Fruit fly (Drosophila melanogaster) whole organism, prepupa: Measurements from ENCODE around the gene cpo.

Experiments used
- Blimp-1 ChIP-seq: fragments of 200-800 bp; sonication (Bioruptor generic); optimal IDR thresholded peaks from 3 replicates; lab custom pipeline; 2017; ENCODE audit warnings: missing biosample characterization, missing genetic modification characterization, mild to moderate bottlenecking, moderate library complexity, missing genetic modification reagents
- CG10631 ChIP-seq: fragments of 200-800 bp; sonication (Bioruptor generic); optimal IDR thresholded peaks from 2 replicates; lab custom pipeline; 2016; ENCODE audit warnings: missing biosample characterization, missing genetic modification characterization
- CG11294 ChIP-seq: fragments of 200-800 bp; sonication (Bioruptor generic); IDR thresholded peaks from 2 replicates; pipeline ENCODE4 v1.3.6; 2022; ENCODE audit warnings: missing biosample characterization, missing genetic modification characterization
- CG15336 ChIP-seq: fragments of 200-800 bp; sonication (Bioruptor generic); IDR thresholded peaks from 2 replicates; pipeline ENCODE4 v1.3.6; 2022; ENCODE audit warnings: missing biosample characterization, missing genetic modification characterization
- CG1621 ChIP-seq: fragments of 200-800 bp; sonication (Bioruptor generic); optimal IDR thresholded peaks from 3 replicates; lab custom pipeline; 2018; ENCODE audit warnings: missing biosample characterization, mild to moderate bottlenecking, missing genetic modification characterization
- CG16779 ChIP-seq: fragments of 200-800 bp; sonication (Bioruptor generic); optimal IDR thresholded peaks from 3 replicates; lab custom pipeline; 2017; ENCODE audit warnings: missing biosample characterization, mild to moderate bottlenecking, missing genetic modification characterization
- CG3032 ChIP-seq: fragments of 200-800 bp; optimal IDR thresholded peaks from 2 replicates; lab custom pipeline; 2019; ENCODE audit warnings: missing biosample characterization, mild to moderate bottlenecking, missing genetic modification characterization, moderate library complexity
- CG31627 ChIP-seq: fragments of 200-800 bp; sonication (Bioruptor generic); optimal IDR thresholded peaks from 3 replicates; lab custom pipeline; 2016; ENCODE audit warnings: missing biosample characterization, missing genetic modification characterization
- CG32006 ChIP-seq: fragments of 200-800 bp; sonication (Bioruptor generic); optimal IDR thresholded peaks from 3 replicates; lab custom pipeline; 2017; ENCODE audit warnings: missing biosample characterization, mild to moderate bottlenecking, missing genetic modification characterization
- CG34406 ChIP-seq: fragments of 200-800 bp; sonication (Bioruptor generic); optimal IDR thresholded peaks from 3 replicates; lab custom pipeline; 2016; ENCODE audit warnings: missing biosample characterization, missing genetic modification characterization
- CG3919 ChIP-seq: fragments of 200-800 bp; sonication (Bioruptor generic); optimal IDR thresholded peaks from 3 replicates; lab custom pipeline; 2016; ENCODE audit warnings: missing biosample characterization, missing genetic modification characterization
- CG4318 ChIP-seq: fragments of 200-800 bp; sonication (Bioruptor generic); optimal IDR thresholded peaks from 3 replicates; lab custom pipeline; 2017; ENCODE audit warnings: missing biosample characterization, mild to moderate bottlenecking, missing genetic modification characterization
- CG6163 ChIP-seq: fragments of 200-800 bp; sonication (Bioruptor generic); IDR thresholded peaks from 3 replicates; pipeline ENCODE4 v1.3.6; 2022; ENCODE audit warnings: missing biosample characterization, missing genetic modification characterization
- CG6276 ChIP-seq: fragments of 200-800 bp; sonication (Bioruptor generic); optimal IDR thresholded peaks from 2 replicates; lab custom pipeline; 2017; ENCODE audit warnings: missing biosample characterization, mild to moderate bottlenecking, missing genetic modification characterization
- CG6808 ChIP-seq: fragments of 200-800 bp; sonication (Bioruptor generic); optimal IDR thresholded peaks from 3 replicates; lab custom pipeline; 2017; ENCODE audit warnings: missing biosample characterization, missing genetic modification characterization, mild to moderate bottlenecking, moderate library complexity, missing genetic modification reagents
- CG7368 ChIP-seq: fragments of 200-800 bp; sonication (Bioruptor generic); optimal IDR thresholded peaks from 3 replicates; lab custom pipeline; 2016; ENCODE audit warnings: missing biosample characterization, missing genetic modification characterization
- CG8119 ChIP-seq: fragments of 200-800 bp; sonication (Bioruptor generic); IDR thresholded peaks from 3 replicates; pipeline ENCODE4 v1.3.6; 2022; ENCODE audit warnings: missing biosample characterization, missing genetic modification characterization
- CG8632 ChIP-seq: fragments of 200-800 bp; sonication (Bioruptor generic); optimal IDR thresholded peaks from 3 replicates; lab custom pipeline; 2016; ENCODE audit warnings: missing biosample characterization, missing genetic modification characterization
- Eip75B ChIP-seq: fragments of 200-800 bp; sonication (Bioruptor generic); optimal IDR thresholded peaks from 3 replicates; lab custom pipeline; 2016; ENCODE audit warnings: missing biosample characterization, missing genetic modification characterization
- Eip78C ChIP-seq: fragments of 200-800 bp; sonication (Bioruptor generic); peaks from one replicate; lab custom pipeline; 2016; ENCODE audit warnings: missing biosample characterization, missing genetic modification characterization
- Eip93F ChIP-seq: fragments of 200-800 bp; sonication (Bioruptor generic); optimal IDR thresholded peaks from 2 replicates; lab custom pipeline; 2016; ENCODE audit warnings: missing biosample characterization, mild to moderate bottlenecking, missing genetic modification characterization
- Ets21C ChIP-seq: fragments of 200-800 bp; sonication (Bioruptor generic); optimal IDR thresholded peaks from 3 replicates; lab custom pipeline; 2016; ENCODE audit warnings: missing biosample characterization, missing genetic modification characterization
- Ets96B ChIP-seq: fragments of 200-800 bp; optimal IDR thresholded peaks from 2 replicates; lab custom pipeline; 2019; ENCODE audit warnings: missing biosample characterization, mild to moderate bottlenecking, missing genetic modification characterization, moderate library complexity
- Gug ChIP-seq: fragments of 200-800 bp; sonication (Bioruptor generic); IDR thresholded peaks from 2 replicates; pipeline ENCODE4 v1.3.6; 2022; ENCODE audit warnings: missing biosample characterization, missing genetic modification characterization
- Hr38 ChIP-seq: sonication (Bioruptor generic); optimal IDR thresholded peaks from 2 replicates; lab custom pipeline; 2016; ENCODE audit warnings: missing biosample characterization, missing genetic modification characterization
- Hr39 ChIP-seq: fragments of 200-800 bp; sonication (Bioruptor generic); optimal IDR thresholded peaks from 2 replicates; lab custom pipeline; 2016; ENCODE audit warnings: missing biosample characterization, missing genetic modification characterization
- Hr4 ChIP-seq: fragments of 200-800 bp; sonication (Bioruptor generic); optimal IDR thresholded peaks from 3 replicates; lab custom pipeline; 2016; ENCODE audit warnings: missing biosample characterization, missing genetic modification characterization
- Lpt ChIP-seq: fragments of 200-800 bp; sonication (Bioruptor generic); optimal IDR thresholded peaks from 3 replicates; lab custom pipeline; 2016; ENCODE audit warnings: missing biosample characterization, missing genetic modification characterization
- Sox14 ChIP-seq: fragments of 200-800 bp; sonication (Bioruptor generic); optimal IDR thresholded peaks from 3 replicates; lab custom pipeline; 2016; ENCODE audit warnings: missing biosample characterization, missing genetic modification characterization
- Sox15 ChIP-seq: fragments of 200-800 bp; sonication (Bioruptor generic); optimal IDR thresholded peaks from 3 replicates; lab custom pipeline; 2016; ENCODE audit warnings: missing biosample characterization, missing genetic modification characterization
- acj6 ChIP-seq: fragments of 200-800 bp; sonication (Bioruptor generic); optimal IDR thresholded peaks from 3 replicates; lab custom pipeline; 2016; ENCODE audit warnings: missing biosample characterization, missing genetic modification characterization
- cyc ChIP-seq: fragments of 200-800 bp; sonication (Bioruptor generic); optimal IDR thresholded peaks from 3 replicates; lab custom pipeline; 2016; ENCODE audit warnings: missing biosample characterization, missing genetic modification characterization
- dac ChIP-seq: fragments of 200-800 bp; sonication (Bioruptor generic); optimal IDR thresholded peaks from 2 replicates; lab custom pipeline; 2017; ENCODE audit warnings: missing biosample characterization, mild to moderate bottlenecking, missing genetic modification characterization
- dsx ChIP-seq: fragments of 200-800 bp; optimal IDR thresholded peaks from 3 replicates; lab custom pipeline; 2019; ENCODE audit warnings: missing biosample characterization, mild to moderate bottlenecking, missing genetic modification characterization, moderate library complexity; ENCODE audit not compliant: poor library complexity, severe bottlenecking
- esn ChIP-seq: fragments of 200-800 bp; sonication (Bioruptor generic); optimal IDR thresholded peaks from 2 replicates; lab custom pipeline; 2016; ENCODE audit warnings: missing biosample characterization, mild to moderate bottlenecking, missing genetic modification characterization, moderate library complexity
- fd59A ChIP-seq: fragments of 200-800 bp; sonication (Bioruptor generic); optimal IDR thresholded peaks from 2 replicates; lab custom pipeline; 2017; ENCODE audit warnings: missing biosample characterization, mild to moderate bottlenecking, missing genetic modification characterization, missing genetic modification reagents
- net ChIP-seq: fragments of 200-800 bp; sonication (Bioruptor generic); optimal IDR thresholded peaks from 3 replicates; lab custom pipeline; 2016; ENCODE audit warnings: missing biosample characterization, missing genetic modification characterization
- pdm3 ChIP-seq: fragments of 200-800 bp; sonication (Bioruptor generic); optimal IDR thresholded peaks from 3 replicates; lab custom pipeline; 2016; ENCODE audit warnings: missing biosample characterization, missing genetic modification characterization
- spab ChIP-seq: fragments of 200-800 bp; sonication (Bioruptor generic); optimal IDR thresholded peaks from 2 replicates; lab custom pipeline; 2017; ENCODE audit warnings: missing biosample characterization, mild to moderate bottlenecking, missing genetic modification characterization, missing genetic modification reagents
- ss ChIP-seq, 2 experiments: fragments of 200-800 bp; sonication (Bioruptor generic); optimal IDR thresholded peaks; 2 replicates in 1 of 2; 3 replicates in 1 of 2; lab custom pipeline; 2017 to 2018; ENCODE audit warnings: mild to moderate bottlenecking in 2 of 2, missing biosample characterization in 2 of 2, missing genetic modification characterization in 2 of 2, moderate library complexity in 1 of 2
- svp ChIP-seq: fragments of 200-800 bp; sonication (Bioruptor generic); peaks from one replicate; lab custom pipeline; 2016; ENCODE audit warnings: missing biosample characterization, missing genetic modification characterization
- topi ChIP-seq: fragments of 200-800 bp; sonication (Bioruptor generic); optimal IDR thresholded peaks from 3 replicates; lab custom pipeline; 2016; ENCODE audit warnings: missing biosample characterization, missing genetic modification characterization
- vri ChIP-seq: fragments of 200-800 bp; sonication (Bioruptor generic); optimal IDR thresholded peaks from 3 replicates; lab custom pipeline; 2016; ENCODE audit warnings: missing biosample characterization, mild to moderate bottlenecking, missing genetic modification characterization

The cpo gene

dm6 chr3R:17949362-17950121 lies 29.9 kb downstream of the cpo start (continued):
- TF ChIP-seq Hr4 (peak; percentile 75), CG16779 (no peak), CG4318 (peak; percentile 64), CG8119 (GFP tag; lab: Robert Waterston, UW) (peak; percentile 76), CG8632 (GFP tag; lab: Kevin White, UChicago) (peak; percentile 48), Sox14 (GFP tag; lab: Kevin White, UChicago) (peak; percentile 39), topi (peak; percentile 53), CG15336 (GFP tag; lab: Robert Waterston, UW) (peak; percentile 49; the same call in 1 of the 2 replicates), Ets96B (tag; lab: Kevin White, UChicago) (peak; percentile 41), CG3032 (tag; lab: Kevin White, UChicago) (peak; percentile 48), acj6 (GFP tag; lab: Kevin White, UChicago) (peak; percentile 50), Sox15 (peak; percentile 56), Eip78C (GFP tag; lab: Kevin White, UChicago) (peak; percentile 88), fd59A (GFP tag; lab: Kevin White, UChicago) (peak; percentile 48), Hr38 (no peak), dsx (GFP tag; lab: Kevin White, UChicago) (peak; percentile 25), CG7368 (GFP tag; lab: Kevin White, UChicago) (peak; percentile 8), spab (peak; percentile 51), Ets21C (GFP tag; lab: Kevin White, UChicago) (peak; percentile 23), CG11294 (peak; percentile 55), Gug (GFP tag; lab: Robert Waterston, UW) (peak; percentile 58), CG34406 (GFP tag; lab: Kevin White, UChicago) (peak; percentile 31), Hr39 (GFP tag; lab: Kevin White, UChicago) (peak; percentile 54), CG6276 (GFP tag; lab: Kevin White, UChicago) (peak; percentile 56), CG3919 (GFP tag; lab: Kevin White, UChicago) (peak; percentile 54), CG10631 (peak; percentile 61), CG32006 (GFP tag; lab: Kevin White, UChicago) (peak; percentile 79), pdm3 (GFP tag; lab: Kevin White, UChicago) (peak; percentile 38), esn (GFP tag; lab: Kevin White, UChicago) (peak; percentile 59)

dm6 chr3R:17950398-17950797 lies 30.8 kb downstream of the cpo start:
- TF ChIP-seq CG6163, result no peak
- no peak for TF ChIP-seq CG6276 (GFP tag; lab: Kevin White, UChicago)
- peak; percentile 44 for TF ChIP-seq Eip78C (GFP tag; lab: Kevin White, UChicago)

dm6 chr3R:17951285-17951684 lies 31.7 kb downstream of the cpo start:
- TF ChIP-seq CG6808 (GFP tag; lab: Kevin White, UChicago) (no peak), Eip93F (GFP tag; lab: Kevin White, UChicago) (no peak), ss (GFP tag; optimal IDR thresholded peaks at IDR 0.05; lab: Kevin White, UChicago) (peak in 1 of 2 experiments; percentile 7)

- TF ChIP-seq Ets96B (tag; lab: Kevin White, UChicago) (peak; percentile 8), cyc (GFP tag; lab: Kevin White, UChicago) (no peak), dac (no peak), Ets21C (GFP tag; lab: Kevin White, UChicago) (no peak), CG1621 (no peak), CG3032 (tag; lab: Kevin White, UChicago) (peak; percentile 4), Eip75B (peak; percentile 2), svp (GFP tag; lab: Kevin White, UChicago) (peak; percentile 56), Hr39 (GFP tag; lab: Kevin White, UChicago) (no peak), CG7368 (GFP tag; lab: Kevin White, UChicago) (no peak), Eip78C (GFP tag; lab: Kevin White, UChicago) (peak; percentile 65), Gug (GFP tag; lab: Robert Waterston, UW) (no peak), CG31627 (GFP tag; lab: Kevin White, UChicago) (no peak), net (GFP tag; lab: Kevin White, UChicago) (no peak), CG32006 (GFP tag; lab: Kevin White, UChicago) (no peak), Lpt (GFP tag; lab: Kevin White, UChicago) (no peak), vri (GFP tag; lab: Kevin White, UChicago) (no peak), Blimp-1 (GFP tag; lab: Kevin White, UChicago) (no peak), pdm3 (GFP tag; lab: Kevin White, UChicago) (no peak), Hr38 (no peak)
These were observed 32.1 kb downstream of the cpo start for dm6 chr3R:17951780-17952179.
